Worm (Caenorhabditis elegans) whole organism, L1 larva: ENCODE measurements around the gene pak-1.

Experiments used
- C04F5.9 ChIP-seq: sonication (generic microtip); optimal IDR thresholded peaks from 2 replicates; lab custom pipeline; 2016; ENCODE audit warnings: missing genetic modification characterization, missing compliant biosample characterization
- alr-1 ChIP-seq: fragments of 200-800 bp; sonication (Bioruptor generic); optimal IDR thresholded peaks from 2 replicates; lab custom pipeline; 2018; ENCODE audit warnings: borderline replicate concordance, mild to moderate bottlenecking, missing genetic modification characterization, missing compliant biosample characterization
- aly-2 ChIP-seq: fragments of 150-350 bp; optimal IDR thresholded peaks from 2 replicates; lab custom pipeline; 2014; ENCODE audit warnings: missing biosample characterization, missing genetic modification characterization
- blmp-1 ChIP-seq: fragments of 150-350 bp; optimal IDR thresholded peaks from 2 replicates; lab custom pipeline; 2014; ENCODE audit warnings: missing biosample characterization, missing genetic modification characterization
- ceh-8 ChIP-seq: fragments of 200-800 bp; sonication (Bioruptor generic); optimal IDR thresholded peaks from 2 replicates; lab custom pipeline; 2018; ENCODE audit warnings: mild to moderate bottlenecking, missing genetic modification characterization, moderate library complexity, missing compliant biosample characterization
- ceh-82 ChIP-seq, 3 experiments: fragments of 150-350 bp in 1 of 3; sonication (generic microtip) in 2 of 3; optimal IDR thresholded peaks; 2 replicates each; lab custom pipeline; 2014 to 2017; ENCODE audit warnings: missing biosample characterization in 3 of 3, missing genetic modification characterization in 3 of 3
- dsc-1 ChIP-seq: sonication (generic microtip); optimal IDR thresholded peaks from 2 replicates; lab custom pipeline; 2016; ENCODE audit warnings: mild to moderate bottlenecking, missing genetic modification characterization, missing compliant biosample characterization
- egl-27 ChIP-seq, 2 experiments: fragments of 150-350 bp in 1 of 2; sonication (generic microtip); optimal IDR thresholded peaks; 3 replicates each; lab custom pipeline; 2017 to 2018; ENCODE audit warnings: missing biosample characterization in 2 of 2, missing genetic modification characterization in 2 of 2, missing genetic modification reagents in 2 of 2
- elt-2 ChIP-seq: sonication (generic microtip); optimal IDR thresholded peaks from 2 replicates; lab custom pipeline; 2016; ENCODE audit warnings: missing genetic modification characterization, mild to moderate bottlenecking, inconsistent platforms, missing compliant biosample characterization, missing genetic modification reagents
- elt-3 ChIP-seq, 6 experiments: fragments of 150-350 bp in 1 of 6; sonication (generic microtip); optimal IDR thresholded peaks; 2 replicates each; lab custom pipeline; 2017 to 2018; ENCODE audit warnings: missing biosample characterization in 6 of 6, missing genetic modification characterization in 6 of 6, inconsistent platforms in 1 of 6
- ets-5 ChIP-seq: fragments of 200-800 bp; sonication (Bioruptor generic); IDR thresholded peaks from 2 replicates; pipeline ENCODE4 v1.3.6; 2022; ENCODE audit warnings: missing genetic modification characterization, missing compliant biosample characterization
- fkh-4 ChIP-seq: sonication (generic microtip); optimal IDR thresholded peaks from 2 replicates; lab custom pipeline; 2016; ENCODE audit warnings: missing compliant biosample characterization, missing genetic modification characterization, borderline replicate concordance
- lin-13 ChIP-seq: fragments of 150-350 bp; optimal IDR thresholded peaks from 2 replicates; lab custom pipeline; 2014; ENCODE audit warnings: missing biosample characterization, missing genetic modification reagents, missing genetic modification characterization
- lin-14 ChIP-seq: fragments of 200-800 bp; sonication (Bioruptor generic); optimal IDR thresholded peaks from 2 replicates; lab custom pipeline; 2018; ENCODE audit warnings: mild to moderate bottlenecking, missing genetic modification characterization, moderate library complexity, missing compliant biosample characterization
- lin-35 ChIP-seq, 2 experiments: fragments of 150-350 bp; optimal IDR thresholded peaks; 2 replicates each; lab custom pipeline; 2014; ENCODE audit warnings: missing biosample characterization in 2 of 2, missing genetic modification characterization in 2 of 2, missing genetic modification reagents in 2 of 2
- lin-39 ChIP-seq: fragments of 150-350 bp; optimal IDR thresholded peaks from 2 replicates; lab custom pipeline; 2014; ENCODE audit warnings: missing biosample characterization, missing genetic modification reagents, missing genetic modification characterization
- nhr-11 ChIP-seq: fragments of 150-350 bp; optimal IDR thresholded peaks from 2 replicates; lab custom pipeline; 2014; ENCODE audit warnings: missing biosample characterization, missing genetic modification characterization
- nhr-12 ChIP-seq: sonication (generic microtip); optimal IDR thresholded peaks from 2 replicates; lab custom pipeline; 2017; ENCODE audit warnings: missing biosample characterization, missing genetic modification characterization
- nhr-20 ChIP-seq: sonication (generic microtip); optimal IDR thresholded peaks from 2 replicates; lab custom pipeline; 2016; ENCODE audit warnings: mild to moderate bottlenecking, missing genetic modification characterization, missing compliant biosample characterization
- nhr-77 ChIP-seq: fragments of 150-350 bp; optimal IDR thresholded peaks from 2 replicates; lab custom pipeline; 2014; ENCODE audit warnings: missing biosample characterization, missing genetic modification characterization
- nhr-90 ChIP-seq: sonication (generic microtip); optimal IDR thresholded peaks from 2 replicates; lab custom pipeline; 2016; ENCODE audit warnings: mild to moderate bottlenecking, missing genetic modification characterization, missing compliant biosample characterization; ENCODE audit not compliant: poor library complexity
- sptf-1 ChIP-seq: fragments of 150-350 bp; optimal IDR thresholded peaks from 2 replicates; lab custom pipeline; 2014; ENCODE audit warnings: missing biosample characterization, missing genetic modification characterization
- swsn-7 ChIP-seq: sonication (generic microtip); optimal IDR thresholded peaks from 2 replicates; lab custom pipeline; 2016; ENCODE audit warnings: missing genetic modification characterization, missing compliant biosample characterization
- tlp-1 ChIP-seq: fragments of 150-350 bp; optimal IDR thresholded peaks from 2 replicates; lab custom pipeline; 2014; ENCODE audit warnings: missing biosample characterization, missing genetic modification characterization
- zip-4 ChIP-seq: fragments of 200-800 bp; sonication (Bioruptor generic); optimal IDR thresholded peaks from 2 replicates; lab custom pipeline; 2018; ENCODE audit warnings: mild to moderate bottlenecking, missing genetic modification characterization, moderate library complexity, missing compliant biosample characterization

pak-1 gene

DNA sequence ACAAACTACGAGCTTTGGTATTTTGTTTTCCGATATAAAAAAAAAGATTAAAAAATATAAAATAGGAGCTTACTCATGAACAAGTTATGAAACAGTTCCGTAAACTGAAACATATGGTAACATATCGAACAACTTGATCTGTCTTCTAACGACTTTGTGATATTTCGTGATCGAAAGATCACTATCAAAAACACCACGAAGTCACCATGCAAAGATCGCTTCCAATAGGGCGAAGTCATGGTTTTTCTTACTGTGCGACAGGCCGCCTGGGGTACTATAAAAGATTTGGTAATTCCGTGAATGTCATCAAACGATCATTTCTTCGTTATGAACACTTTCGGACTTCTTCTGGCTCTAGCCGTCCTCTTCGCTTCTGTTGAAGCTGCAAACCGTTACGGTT is 34.3 kb upstream of the pak-1 start, which contains the start of gene C45B2.3 (continued):
- TF ChIP-seq fkh-4: no peak
- TF ChIP-seq, all 84 proteins: peak for 0

DNA sequence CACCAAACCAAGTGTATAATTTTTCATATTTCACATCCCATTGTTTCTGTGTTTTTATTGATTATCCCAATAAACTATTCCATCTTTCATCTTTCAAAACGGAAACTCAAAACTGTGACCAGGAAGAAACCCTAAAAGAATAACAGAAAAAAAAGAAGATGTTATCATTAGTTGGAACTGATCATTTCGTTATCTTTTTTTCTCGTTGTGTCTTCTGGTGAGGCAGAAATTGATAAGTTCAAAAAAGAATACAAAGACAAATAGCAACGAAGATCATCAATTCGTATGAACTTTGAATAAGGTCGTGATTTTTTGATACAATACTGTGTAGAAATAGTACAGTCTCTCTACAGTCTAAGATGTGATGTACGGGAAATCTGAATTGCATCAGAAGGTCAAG is 33.4 kb upstream of the pak-1 start:
- TF ChIP-seq elt-2 (tag; lab: Kevin White, UChicago) (peak; percentile 38), lin-14 (GFP tag; lab: Kevin White, UChicago) (peak; percentile 48), lin-35 (GFP tag; optimal IDR thresholded peaks at IDR 0.05; lab: Kevin White, UChicago) (peak in 1 of 2 experiments; percentile 14), nhr-20 (tag; lab: Kevin White, UChicago) (peak; percentile 15), ets-5 (GFP tag; lab: Robert Waterston, UW) (no peak), egl-27 (tag; optimal IDR thresholded peaks at IDR 0.05; lab: Kevin White, UChicago) (no peak), elt-3 (tag; optimal IDR thresholded peaks at IDR 0.05; lab: Kevin White, UChicago) (peak in 3 of 6 experiments; percentile 41 to 72 (median 66)), blmp-1 (tag; lab: Kevin White, UChicago) (peak; percentile 44)
- TF ChIP-seq, all 84 proteins: peak for 6

DNA sequence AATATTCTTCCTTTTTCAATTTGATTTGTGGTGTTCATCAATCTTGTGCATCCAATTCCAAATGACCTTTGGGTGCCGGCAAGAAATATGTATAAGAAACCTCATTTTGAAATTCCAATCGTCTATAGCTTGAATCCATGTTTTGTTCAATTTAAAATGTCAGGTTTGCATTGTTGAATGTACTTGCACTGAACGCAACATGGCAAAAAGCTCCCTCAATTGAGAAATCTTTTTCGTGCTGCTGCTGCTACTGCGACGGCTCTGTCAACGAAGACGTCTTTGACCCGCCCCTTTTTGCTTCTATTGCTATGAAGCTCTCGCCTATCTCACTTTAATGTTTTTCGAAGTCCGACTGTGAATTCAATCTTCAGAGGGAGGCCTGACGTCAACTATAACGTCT is 26.8 kb upstream of the pak-1 start, which contains the start of gene lgc-58:
TSS of gene lgc-58 (plus strand) at position 301 of the 400 bp plus-strand sequence.
- TF ChIP-seq tlp-1 (tag; lab: Kevin White, UChicago) (no peak), lin-39 (tag; lab: Kevin White, UChicago) (no peak), nhr-12 (tag; lab: Kevin White, UChicago) (no peak), alr-1 (tag; lab: Kevin White, UChicago) (no peak), lin-13 (GFP tag; lab: Kevin White, UChicago) (no peak), ceh-82 (tag; optimal IDR thresholded peaks at IDR 0.05; lab: Kevin White, UChicago) (no peak), nhr-11 (tag; lab: Kevin White, UChicago) (no peak), aly-2 (no peak)

- TF ChIP-seq blmp-1 (tag; lab: Kevin White, UChicago) (peak; percentile 63), nhr-77 (tag; lab: Kevin White, UChicago) (no peak)
- TF ChIP-seq, all 84 proteins: peak for 1
These were observed 18.2 kb upstream of the pak-1 start for ce11 chrX:6066618-6067017.

DNA sequence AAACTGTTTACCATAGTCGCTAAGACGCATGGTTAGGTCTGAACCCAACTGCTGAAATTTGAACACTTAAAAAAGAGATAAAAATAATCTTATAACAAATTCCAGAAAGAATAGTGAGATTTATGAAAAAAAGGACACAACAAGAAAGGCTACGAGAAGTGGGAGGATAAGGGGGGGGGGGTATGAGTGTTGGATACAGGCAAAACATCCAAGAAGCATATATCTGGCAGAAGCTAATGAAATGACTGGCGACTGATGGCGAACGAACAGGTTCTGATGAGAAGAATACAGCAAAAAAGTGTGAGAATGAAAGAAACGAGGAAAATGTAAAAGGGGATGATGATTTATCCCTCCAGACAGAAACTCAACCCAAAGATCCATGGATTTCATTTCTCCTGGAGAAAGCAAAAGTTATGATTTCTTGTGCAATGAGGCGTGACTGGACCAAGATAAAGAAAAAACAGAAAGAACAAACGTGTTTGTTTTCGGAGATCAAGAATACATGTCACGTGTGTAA is 17.6 kb upstream of the pak-1 start, which contains the start of gene ptr-4:
TSS of gene ptr-4 (minus strand) at position 51 of the 517 bp plus-strand sequence.
- TF ChIP-seq lin-13 (GFP tag; lab: Kevin White, UChicago): no peak

ce11 chrX:6064385-6064784 is 16.0 kb upstream of the pak-1 start:
- TF ChIP-seq blmp-1 (tag; lab: Kevin White, UChicago) (peak; percentile 86), nhr-20 (tag; lab: Kevin White, UChicago) (no peak), sptf-1 (tag; lab: Kevin White, UChicago) (no peak), zip-4 (GFP tag; lab: Kevin White, UChicago) (no peak), ceh-82 (tag; optimal IDR thresholded peaks at IDR 0.05; lab: Kevin White, UChicago) (no peak), ceh-8 (GFP tag; lab: Kevin White, UChicago) (no peak)

DNA sequence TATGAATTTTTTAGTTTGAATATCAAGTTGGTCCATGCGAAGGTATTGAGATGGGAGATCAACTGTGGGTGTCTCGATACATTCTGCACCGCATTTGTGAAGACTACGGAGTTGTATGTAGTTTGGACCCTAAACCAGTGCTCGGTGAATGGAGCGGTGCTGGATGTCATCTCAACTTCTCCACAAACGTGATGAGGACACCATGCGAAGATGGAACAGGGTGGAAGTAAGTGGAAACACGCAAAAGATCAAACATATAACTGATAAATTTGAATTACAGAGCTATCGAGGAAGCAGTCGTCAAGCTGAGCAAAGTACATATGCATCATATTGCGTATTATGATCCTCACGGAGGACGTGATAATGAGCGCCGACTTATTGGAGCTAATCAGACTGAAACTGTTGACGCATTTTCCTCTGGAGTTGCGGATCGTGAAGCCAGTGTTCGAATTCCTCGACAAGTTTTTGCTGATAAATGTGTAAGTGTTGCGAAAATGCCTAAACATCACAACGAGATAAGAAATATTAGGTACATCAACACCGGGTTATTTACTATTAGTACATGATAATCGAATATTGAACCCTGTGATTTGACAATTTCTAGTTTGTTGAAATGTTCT is 10.9 kb upstream of the pak-1 start:
- TF ChIP-seq nhr-20 (tag; lab: Kevin White, UChicago) (peak; percentile 4), swsn-7 (tag; lab: Kevin White, UChicago) (no peak), C04F5.9 (tag; lab: Kevin White, UChicago) (no peak), dsc-1 (tag; lab: Kevin White, UChicago) (no peak), elt-2 (tag; lab: Kevin White, UChicago) (peak; percentile 95), nhr-90 (tag; lab: Kevin White, UChicago) (peak; percentile 12)
